Worm (Caenorhabditis elegans): ENCODE results near the gene C50H2.4.

C50H2.4 gene

ce11 chrV:9960376-9960775 lies 43.6 kb downstream of the C50H2.4 start, which contains the start of gene T07C12.10:
Gene T07C12.10, minus strand, starts transcription at chrV:9960476.
- TF ChIP-seq madf-3 (GFP tag; IDR thresholded peaks at IDR 0.05) = no peak

- no peak for TF ChIP-seq madf-6 (GFP tag; IDR thresholded peaks at IDR 0.05)
Observed at ce11 chrV:9962394-9962793, 45.6 kb downstream of the C50H2.4 start, which contains the start of gene madf-4. Gene madf-4, minus strand, starts transcription at chrV:9962494.

- peak; percentile 57 for TF ChIP-seq zfh-2 (GFP tag; conservative IDR thresholded peaks at IDR 0.05)
- no peak for TF ChIP-seq zim-3 (tag; optimal IDR thresholded peaks at IDR 0.05)
Observed at ce11 chrV:9962916-9963315, 46.2 kb downstream of the C50H2.4 start.

- TF ChIP-seq cebp-1 (GFP tag; IDR thresholded peaks at IDR 0.05) = no peak
- peak; percentile 3 for TF ChIP-seq cebp-1 (tag; optimal IDR thresholded peaks at IDR 0.05)
- 0 out of 2 replicates have a peak, but pooled peaks have one; percentile 33 for TF ChIP-seq hsf-1 (GFP tag; IDR thresholded peaks at IDR 0.05)
- peak; percentile 83 for TF ChIP-seq zfh-2 (GFP tag; conservative IDR thresholded peaks at IDR 0.05)
- no peak for TF ChIP-seq let-607 (tag; optimal IDR thresholded peaks at IDR 0.05)
- peak; percentile 9 for TF ChIP-seq K12H6.12 (tag; optimal IDR thresholded peaks at IDR 0.05)
- TF ChIP-seq Y79H2A.3 (GFP tag; conservative IDR thresholded peaks at IDR 0.05) = no peak
- no peak for TF ChIP-seq rpc-1 (optimal IDR thresholded peaks at IDR 0.05)
- TF ChIP-seq rpc-1 (tag; optimal IDR thresholded peaks at IDR 0.05) = no peak
- TF ChIP-seq fkh-3 (tag; optimal IDR thresholded peaks at IDR 0.05) = no peak
- TF ChIP-seq tbp1 (GFP tag; optimal IDR thresholded peaks at IDR 0.05) = no peak
Observed at ce11 chrV:9964152-9964785, 47.5 kb downstream of the C50H2.4 start.

ce11 chrV:9965891-9966290 lies 49.1 kb downstream of the C50H2.4 start:
- no peak for TF ChIP-seq madf-6 (GFP tag; IDR thresholded peaks at IDR 0.05)
- 0 out of 2 replicates have a peak, but pooled peaks have one; percentile 19 for TF ChIP-seq madf-3 (GFP tag; IDR thresholded peaks at IDR 0.05)
- no peak for TF ChIP-seq gei-17 (GFP tag; optimal IDR thresholded peaks at IDR 0.05)
- TF ChIP-seq zfh-2 (GFP tag; conservative IDR thresholded peaks at IDR 0.05) = peak; percentile 36; the same call in 1 of the 2 replicates
- TF ChIP-seq pha-4 (tag; optimal IDR thresholded peaks at IDR 0.05) = no peak
- no peak for TF ChIP-seq ceh-40 (GFP tag; IDR thresholded peaks at IDR 0.05)
- no peak for TF ChIP-seq hmg-20 (GFP tag; IDR thresholded peaks at IDR 0.05)

Measured in whole organism, young adult.